In genomic region chrX:12473953-12474468, dm6 we compare ENCODE assay signal across 1 fruit fly cellular context.
A peak's percentile ranks its signal among the peaks of the same experiment; 100 is the strongest.
TF ChIP-seq lines count a peak whose summit lies in the region.

No protein-coding gene starts in this region.

TF ChIP-seq in whole organism, embryonic, 481 proteins besides CTCF, POLR2A, EP300 and RAD21 (continued from another document):
- no peak for TF ChIP-seq wdn (GFP tag; IDR thresholded peaks at IDR 0.05; lab: Robert Waterston, UW)
- peak; percentile 35 for TF ChIP-seq CG6683 (GFP tag; optimal IDR thresholded peaks at IDR 0.05; lab: Kevin White, UChicago)
- peak; percentile 71 for TF ChIP-seq croc (GFP tag; conservative IDR thresholded peaks at IDR 0.05; lab: Robert Waterston, UW)
- TF ChIP-seq CG17359 (tag; optimal IDR thresholded peaks at IDR 0.05; lab: Kevin White, UChicago): peak; percentile 77
- TF ChIP-seq Abd-B (GFP tag; optimal IDR thresholded peaks at IDR 0.05; lab: Kevin White, UChicago): peak; percentile 77
- peak; percentile 70 for TF ChIP-seq CG4424 (GFP tag; optimal IDR thresholded peaks at IDR 0.05; lab: Kevin White, UChicago)
- peak; percentile 18 for TF ChIP-seq oc (tag; optimal IDR thresholded peaks at IDR 0.05; lab: Kevin White, UChicago)
- peak in 1 of 2 experiments; percentile 58 for TF ChIP-seq insv (GFP tag; optimal IDR thresholded peaks at IDR 0.05; lab: Kevin White, UChicago)
- TF ChIP-seq CG34422 (GFP tag; IDR thresholded peaks at IDR 0.05; lab: Robert Waterston, UW): peak; percentile 41; the same call in 2 of the 3 replicates
- peak; percentile 72 for TF ChIP-seq HLH3B (GFP tag; IDR thresholded peaks at IDR 0.05; lab: Robert Waterston, UW)
- TF ChIP-seq schlank (tag; optimal IDR thresholded peaks at IDR 0.05; lab: Kevin White, UChicago): peak; percentile 48
- peak; percentile 74 for TF ChIP-seq Sox102F (GFP tag; optimal IDR thresholded peaks at IDR 0.05; lab: Kevin White, UChicago)
- TF ChIP-seq CG9932 (GFP tag; IDR thresholded peaks at IDR 0.05; lab: Robert Waterston, UW): peak; percentile 86
- no peak for TF ChIP-seq CG12236 (GFP tag; optimal IDR thresholded peaks at IDR 0.05; lab: Kevin White, UChicago)
- TF ChIP-seq mld (GFP tag; IDR thresholded peaks at IDR 0.05; lab: Robert Waterston, UW; ENCODE audit: partially characterized antibody): no peak
- TF ChIP-seq Deaf1 (tag; optimal IDR thresholded peaks at IDR 0.05; lab: Kevin White, UChicago): peak; percentile 70
- TF ChIP-seq CG9797 (GFP tag; optimal IDR thresholded peaks at IDR 0.05; lab: Kevin White, UChicago): no peak
- TF ChIP-seq phol (tag; optimal IDR thresholded peaks at IDR 0.05; lab: Kevin White, UChicago): peak; percentile 85
- peak; percentile 43; the same call in 1 of the 2 replicates for TF ChIP-seq CG11247 (GFP tag; IDR thresholded peaks at IDR 0.05; lab: Robert Waterston, UW)
- peak; percentile 53 for TF ChIP-seq CG5180 (GFP tag; optimal IDR thresholded peaks at IDR 0.05; lab: Kevin White, UChicago)
- TF ChIP-seq sc (optimal IDR thresholded peaks at IDR 0.05; lab: Kevin White, UChicago): no peak
- TF ChIP-seq sc (GFP tag; optimal IDR thresholded peaks at IDR 0.05; lab: Kevin White, UChicago): peak; percentile 56
- peak; percentile 72 for TF ChIP-seq tio (GFP tag; optimal IDR thresholded peaks at IDR 0.05; lab: Kevin White, UChicago)
- TF ChIP-seq gt (GFP tag; IDR thresholded peaks at IDR 0.05; lab: Robert Waterston, UW): peak; percentile 37; the same call in 1 of the 2 replicates
- TF ChIP-seq bab2 (GFP tag; optimal IDR thresholded peaks at IDR 0.05; lab: Kevin White, UChicago): no peak
- TF ChIP-seq scrt (GFP tag; optimal IDR thresholded peaks at IDR 0.05; lab: Kevin White, UChicago): peak; percentile 75
- TF ChIP-seq Oli (tag; optimal IDR thresholded peaks at IDR 0.05; lab: Kevin White, UChicago): peak; percentile 86
- no peak for TF ChIP-seq MTF-1 (GFP tag; optimal IDR thresholded peaks at IDR 0.05; lab: Kevin White, UChicago; ENCODE audit: borderline replicate concordance)
- TF ChIP-seq Lpt (GFP tag; optimal IDR thresholded peaks at IDR 0.05; lab: Kevin White, UChicago): no peak
- peak; percentile 51 for TF ChIP-seq CG11723 (GFP tag; optimal IDR thresholded peaks at IDR 0.05; lab: Kevin White, UChicago)
- TF ChIP-seq CG10959 (GFP tag; IDR thresholded peaks at IDR 0.05; lab: Robert Waterston, UW): peak; percentile 47; the same call in 1 of the 2 replicates
- peak; percentile 84 for TF ChIP-seq unpg (GFP tag; optimal IDR thresholded peaks at IDR 0.05; lab: Kevin White, UChicago)
- TF ChIP-seq Trl (optimal IDR thresholded peaks at IDR 0.05; lab: Kevin White, UChicago): no peak
- no peak for TF ChIP-seq Trl (GFP tag; optimal IDR thresholded peaks at IDR 0.05; lab: Kevin White, UChicago)
- TF ChIP-seq CG5953 (GFP tag; IDR thresholded peaks at IDR 0.05; lab: Robert Waterston, UW): peak; percentile 24; the same call in 1 of the 2 replicates
- TF ChIP-seq sna (GFP tag; IDR thresholded peaks at IDR 0.05; lab: Robert Waterston, UW; ENCODE audit: partially characterized antibody): no peak
- peak; percentile 20 for TF ChIP-seq psq (GFP tag; optimal IDR thresholded peaks at IDR 0.05; lab: Kevin White, UChicago)
- no peak for TF ChIP-seq HmgD (GFP tag; optimal IDR thresholded peaks at IDR 0.05; lab: Kevin White, UChicago)
- TF ChIP-seq gcm2 (GFP tag; optimal IDR thresholded peaks at IDR 0.05; lab: Kevin White, UChicago): no peak
- no peak for TF ChIP-seq Lim3 (GFP tag; IDR thresholded peaks at IDR 0.05; lab: Robert Waterston, UW)
- TF ChIP-seq peb (GFP tag; IDR thresholded peaks at IDR 0.05; lab: Robert Waterston, UW): peak; percentile 38; the same call in 1 of the 2 replicates
- TF ChIP-seq CG10431 (GFP tag; optimal IDR thresholded peaks at IDR 0.05; lab: Kevin White, UChicago): peak; percentile 7
- peak; percentile 65 for TF ChIP-seq seq (GFP tag; IDR thresholded peaks at IDR 0.05; lab: Robert Waterston, UW)
- TF ChIP-seq CG3163 (GFP tag; optimal IDR thresholded peaks at IDR 0.05; lab: Kevin White, UChicago): no peak
- TF ChIP-seq CG13424 (tag; optimal IDR thresholded peaks at IDR 0.05; lab: Kevin White, UChicago): peak; percentile 91
- no peak for TF ChIP-seq ro (GFP tag; IDR thresholded peaks at IDR 0.05; lab: Robert Waterston, UW)
- TF ChIP-seq gfzf (GFP tag; optimal IDR thresholded peaks at IDR 0.05; lab: Kevin White, UChicago): no peak
- TF ChIP-seq Blimp-1 (GFP tag; optimal IDR thresholded peaks at IDR 0.05; lab: Kevin White, UChicago): peak; percentile 82
- no peak for TF ChIP-seq dati (GFP tag; IDR thresholded peaks at IDR 0.05; lab: Robert Waterston, UW)
- peak; percentile 39; the same call in 1 of the 3 replicates for TF ChIP-seq CG11093 (GFP tag; IDR thresholded peaks at IDR 0.05; lab: Robert Waterston, UW)
- peak; percentile 81 for TF ChIP-seq CG8281 (tag; optimal IDR thresholded peaks at IDR 0.05; lab: Kevin White, UChicago)
- no peak for TF ChIP-seq CG6791 (GFP tag; IDR thresholded peaks at IDR 0.05; lab: Robert Waterston, UW; ENCODE audit: partially characterized antibody)
- TF ChIP-seq Hsf (GFP tag; optimal IDR thresholded peaks at IDR 0.05; lab: Kevin White, UChicago): no peak
- peak; percentile 66 for TF ChIP-seq B-H1 (GFP tag; IDR thresholded peaks at IDR 0.05; lab: Robert Waterston, UW)
- TF ChIP-seq sens-2 (GFP tag; IDR thresholded peaks at IDR 0.05; lab: Robert Waterston, UW): peak; percentile 47; the same call in 1 of the 2 replicates
- TF ChIP-seq bigmax (GFP tag; optimal IDR thresholded peaks at IDR 0.05; lab: Kevin White, UChicago): no peak
TF ChIP-seq in whole organism, embryonic: peak in this region for 286.
